Worm (Caenorhabditis elegans) whole organism, L1 larva: ENCODE data around the gene C02D5.4.

Experiments
- C16A3.4 ChIP-seq: fragments of 150-350 bp; optimal IDR thresholded peaks from 2 replicates; lab custom pipeline; 2014; ENCODE audit warnings: missing biosample characterization, missing genetic modification characterization
- aly-2 ChIP-seq: fragments of 150-350 bp; optimal IDR thresholded peaks from 2 replicates; lab custom pipeline; 2014; ENCODE audit warnings: missing biosample characterization, missing genetic modification characterization
- blmp-1 ChIP-seq: fragments of 150-350 bp; optimal IDR thresholded peaks from 2 replicates; lab custom pipeline; 2014; ENCODE audit warnings: missing biosample characterization, missing genetic modification characterization
- ceh-63 ChIP-seq: fragments of 200-800 bp; sonication (Bioruptor generic); optimal IDR thresholded peaks from 2 replicates; lab custom pipeline; 2018; ENCODE audit warnings: mild to moderate bottlenecking, missing genetic modification characterization, missing compliant biosample characterization
- dpl-1 ChIP-seq, 3 experiments: fragments of 150-350 bp in 2 of 3; sonication (generic microtip) in 1 of 3; optimal IDR thresholded peaks; 2 replicates each; lab custom pipeline; 2014 to 2017; ENCODE audit warnings: missing biosample characterization in 3 of 3, missing genetic modification characterization in 3 of 3, missing genetic modification reagents in 3 of 3
- dsc-1 ChIP-seq: sonication (generic microtip); optimal IDR thresholded peaks from 2 replicates; lab custom pipeline; 2016; ENCODE audit warnings: mild to moderate bottlenecking, missing genetic modification characterization, missing compliant biosample characterization
- egl-13 ChIP-seq: sonication (generic microtip); optimal IDR thresholded peaks from 2 replicates; lab custom pipeline; 2016; ENCODE audit warnings: missing genotype, missing genetic modification reagents, missing genetic modification characterization, missing compliant biosample characterization
- elt-3 ChIP-seq, 6 experiments: fragments of 150-350 bp in 1 of 6; sonication (generic microtip); optimal IDR thresholded peaks; 2 replicates each; lab custom pipeline; 2017 to 2018; ENCODE audit warnings: missing biosample characterization in 6 of 6, missing genetic modification characterization in 6 of 6, inconsistent platforms in 1 of 6
- grh-1 ChIP-seq: fragments of 200-800 bp; sonication (Bioruptor generic); IDR thresholded peaks from 2 replicates; pipeline ENCODE4 v1.3.6; 2022; ENCODE audit warnings: missing genetic modification reagents, missing genetic modification characterization, missing compliant biosample characterization
- hlh-4 ChIP-seq: sonication (generic microtip); optimal IDR thresholded peaks from 2 replicates; lab custom pipeline; 2016; ENCODE audit warnings: mild to moderate bottlenecking, missing genetic modification characterization, missing compliant biosample characterization
- isw-1 ChIP-seq: fragments of 200-800 bp; sonication (Bioruptor generic); IDR thresholded peaks from 2 replicates; pipeline ENCODE4 v1.3.6; 2022; ENCODE audit warnings: missing genetic modification characterization, missing compliant biosample characterization
- lin-13 ChIP-seq: fragments of 150-350 bp; optimal IDR thresholded peaks from 2 replicates; lab custom pipeline; 2014; ENCODE audit warnings: missing biosample characterization, missing genetic modification reagents, missing genetic modification characterization
- lin-15B ChIP-seq: fragments of 150-350 bp; sonication (generic microtip); optimal IDR thresholded peaks from 3 replicates; lab custom pipeline; 2014; ENCODE audit warnings: missing biosample characterization, missing genetic modification characterization
- lin-39 ChIP-seq: fragments of 150-350 bp; optimal IDR thresholded peaks from 2 replicates; lab custom pipeline; 2014; ENCODE audit warnings: missing biosample characterization, missing genetic modification reagents, missing genetic modification characterization
- lir-3 ChIP-seq: sonication (generic microtip); optimal IDR thresholded peaks from 2 replicates; lab custom pipeline; 2016; ENCODE audit warnings: mild to moderate bottlenecking, missing genetic modification characterization, moderate library complexity, missing compliant biosample characterization; ENCODE audit not compliant: poor library complexity
- mef-2 ChIP-seq: fragments of 150-350 bp; optimal IDR thresholded peaks from 2 replicates; lab custom pipeline; 2014; ENCODE audit warnings: missing biosample characterization, missing genetic modification characterization
- mep-1 ChIP-seq: fragments of 150-350 bp; optimal IDR thresholded peaks from 2 replicates; lab custom pipeline; 2014; ENCODE audit warnings: missing biosample characterization, missing genetic modification characterization
- nhr-20 ChIP-seq: sonication (generic microtip); optimal IDR thresholded peaks from 2 replicates; lab custom pipeline; 2016; ENCODE audit warnings: mild to moderate bottlenecking, missing genetic modification characterization, missing compliant biosample characterization
- nhr-47 ChIP-seq: sonication (generic microtip); optimal IDR thresholded peaks from 2 replicates; lab custom pipeline; 2016; ENCODE audit warnings: mild to moderate bottlenecking, missing genetic modification characterization, moderate library complexity, missing compliant biosample characterization
- nhr-71 ChIP-seq: sonication (generic microtip); optimal IDR thresholded peaks from 2 replicates; lab custom pipeline; 2016; ENCODE audit warnings: mild to moderate bottlenecking, missing genetic modification characterization, moderate library complexity, missing compliant biosample characterization
- nhr-76 ChIP-seq: sonication (generic microtip); optimal IDR thresholded peaks from 2 replicates; lab custom pipeline; 2017; ENCODE audit warnings: missing biosample characterization, missing genetic modification characterization
- nhr-85 ChIP-seq: sonication (generic microtip); peaks from one replicate; lab custom pipeline; 2016; ENCODE audit warnings: missing genetic modification characterization, inconsistent platforms, missing compliant biosample characterization
- nhr-90 ChIP-seq: sonication (generic microtip); optimal IDR thresholded peaks from 2 replicates; lab custom pipeline; 2016; ENCODE audit warnings: mild to moderate bottlenecking, missing genetic modification characterization, missing compliant biosample characterization; ENCODE audit not compliant: poor library complexity
- snpc-4 ChIP-seq: fragments of 150-350 bp; optimal IDR thresholded peaks from 2 replicates; lab custom pipeline; 2014; ENCODE audit warnings: missing biosample characterization, missing genetic modification characterization
- snu-23 ChIP-seq: sonication (generic microtip); optimal IDR thresholded peaks from 2 replicates; lab custom pipeline; 2016; ENCODE audit warnings: missing genetic modification characterization, missing compliant biosample characterization
- vab-15 ChIP-seq: sonication (generic microtip); optimal IDR thresholded peaks from 2 replicates; lab custom pipeline; 2017; ENCODE audit warnings: missing genotype, mild to moderate bottlenecking, missing genetic modification characterization, missing compliant biosample characterization
- ztf-11 ChIP-seq, 2 experiments: sonication (generic microtip); optimal IDR thresholded peaks; 2 replicates each; lab custom pipeline; 2016 to 2017; ENCODE audit warnings: missing genetic modification characterization in 2 of 2, missing biosample characterization in 1 of 2, missing compliant biosample characterization in 1 of 2

C02D5.4 gene

ce11 chrIII:8596692-8597091 is 44.7 kb downstream of the C02D5.4 start:
- no peak for TF ChIP-seq lir-3 (tag; lab: Kevin White, UChicago)
- TF ChIP-seq blmp-1 (tag; lab: Kevin White, UChicago) = peak; percentile 97

- TF ChIP-seq nhr-20 = no peak
- no peak for TF ChIP-seq grh-1 (GFP tag; lab: Robert Waterston, UW)
- peak; percentile 24 for TF ChIP-seq dsc-1 (tag; lab: Kevin White, UChicago)
- no peak for TF ChIP-seq lin-15B
- no peak for TF ChIP-seq nhr-47 (tag; lab: Kevin White, UChicago)
Observed at ce11 chrIII:8597770-8598169, 45.8 kb downstream of the C02D5.4 start, which contains the start of gene ztf-30. Gene ztf-30, minus strand, starts transcription at chrIII:8597870.

DNA sequence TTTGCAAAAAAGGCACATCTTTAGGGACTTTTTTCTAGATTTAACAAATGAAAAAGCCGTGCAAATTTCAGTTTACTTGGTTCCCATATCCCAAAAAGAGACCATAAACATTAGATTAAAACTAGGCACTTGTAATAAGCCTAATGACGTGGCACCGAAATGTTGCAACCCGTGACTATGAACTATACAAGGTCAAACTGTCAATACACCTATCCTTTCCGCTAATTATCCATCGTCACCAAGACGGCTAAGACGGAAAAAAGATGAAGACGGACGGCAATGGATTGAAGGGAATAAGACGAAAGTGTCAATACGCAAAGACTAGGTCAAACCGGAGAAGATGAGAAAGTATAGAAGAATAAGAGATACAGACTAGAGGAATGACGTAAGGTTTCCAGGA is 47.0 kb downstream of the C02D5.4 start:
- TF ChIP-seq mep-1 (tag; lab: Kevin White, UChicago) (peak; percentile 53), lin-13 (no peak), blmp-1 (tag; lab: Kevin White, UChicago) (peak; percentile 94), hlh-4 (no peak), ztf-11 (tag; optimal IDR thresholded peaks at IDR 0.05; lab: Kevin White, UChicago) (no peak), elt-3 (tag; optimal IDR thresholded peaks at IDR 0.05; lab: Kevin White, UChicago) (peak in 1 of 6 experiments; percentile 59), nhr-20 (peak; percentile 8), C16A3.4 (tag; lab: Kevin White, UChicago) (peak; percentile 19), nhr-71 (tag; lab: Kevin White, UChicago) (no peak), aly-2 (tag; lab: Kevin White, UChicago) (no peak), snpc-4 (no peak), nhr-85 (tag; lab: Kevin White, UChicago) (peak; percentile 62), dpl-1 (GFP tag; optimal IDR thresholded peaks at IDR 0.05; lab: Kevin White, UChicago) (peak in 1 of 3 experiments; percentile 8), nhr-76 (tag; lab: Kevin White, UChicago) (no peak), snu-23 (GFP tag; lab: Kevin White, UChicago) (peak; percentile 12), nhr-90 (tag; lab: Kevin White, UChicago) (no peak)

ce11 chrIII:8602148-8602547 is 50.2 kb downstream of the C02D5.4 start:
- TF ChIP-seq lin-39 (tag; lab: Kevin White, UChicago) = no peak
- TF ChIP-seq blmp-1 (tag; lab: Kevin White, UChicago) = peak; percentile 93
- TF ChIP-seq isw-1 (GFP tag; lab: Robert Waterston, UW) = no peak
- no peak for TF ChIP-seq egl-13
- no peak for TF ChIP-seq mef-2 (tag; lab: Kevin White, UChicago)
- TF ChIP-seq ceh-63 (GFP tag; lab: Kevin White, UChicago) = no peak
- no peak for TF ChIP-seq vab-15 (tag; lab: Kevin White, UChicago)
